Worm (Caenorhabditis elegans) whole organism, young adult: ENCODE measurements around the gene F49E10.2.

Experiments used
- K12H6.12 ChIP-seq: fragments of 200-800 bp; sonication (Bioruptor generic); optimal IDR thresholded peaks from 2 replicates; lab custom pipeline; 2018; ENCODE audit warnings: mild to moderate bottlenecking, missing genetic modification characterization, missing compliant biosample characterization
- T26A5.8 ChIP-seq: sonication (generic microtip); optimal IDR thresholded peaks from 2 replicates; lab custom pipeline; 2016; ENCODE audit warnings: missing genetic modification characterization, missing compliant biosample characterization
- Y56A3A.18 ChIP-seq: fragments of 200-800 bp; sonication (Bioruptor generic); IDR thresholded peaks from 2 replicates; pipeline ENCODE4 v1.3.6; 2022; ENCODE audit warnings: missing genetic modification reagents, missing genetic modification characterization, missing compliant biosample characterization
- ama-1 ChIP-seq, 3 experiments: fragments of 150-350 bp in 1 of 3; sonication (generic microtip) in 2 of 3; optimal IDR thresholded peaks; 2 replicates each; lab custom pipeline; 2014 to 2018; ENCODE audit warnings: missing biosample characterization in 2 of 3, missing genetic modification characterization in 2 of 3, missing genetic modification reagents in 2 of 3
- ceh-100 ChIP-seq: fragments of 200-800 bp; sonication (Bioruptor generic); IDR thresholded peaks from 2 replicates; pipeline ENCODE4 v1.3.6; 2022; ENCODE audit warnings: missing genetic modification reagents, missing genetic modification characterization, missing compliant biosample characterization
- dpl-1 ChIP-seq: fragments of 150-350 bp; optimal IDR thresholded peaks from 2 replicates; lab custom pipeline; 2014; ENCODE audit warnings: missing biosample characterization, missing genetic modification reagents, missing genetic modification characterization
- gei-17 ChIP-seq: fragments of 200-800 bp; sonication (Bioruptor generic); optimal IDR thresholded peaks from 2 replicates; lab custom pipeline; 2018; ENCODE audit warnings: mild to moderate bottlenecking, missing genetic modification characterization, missing compliant biosample characterization
- hlh-12 ChIP-seq: sonication (generic microtip); optimal IDR thresholded peaks from 2 replicates; lab custom pipeline; 2016; ENCODE audit warnings: missing genetic modification characterization, missing compliant biosample characterization
- nfya-1 ChIP-seq: sonication (generic microtip); optimal IDR thresholded peaks from 2 replicates; lab custom pipeline; 2017; ENCODE audit warnings: antibody characterized with exemption, missing compliant biosample characterization, missing genetic modification characterization, borderline replicate concordance; ENCODE audit not compliant: insufficient read depth
- nhr-90 ChIP-seq: sonication (generic microtip); optimal IDR thresholded peaks from 2 replicates; lab custom pipeline; 2016; ENCODE audit warnings: missing genotype, mild to moderate bottlenecking, missing genetic modification characterization, missing compliant biosample characterization
- snpc-4 ChIP-seq, 5 experiments: fragments of 150-350 bp in 1 of 5; sonication (generic microtip) in 4 of 5; optimal IDR thresholded peaks; 2 replicates each; lab custom pipeline; 2014 to 2018; ENCODE audit warnings: missing genetic modification characterization in 5 of 5, missing biosample characterization in 3 of 5, antibody characterized with exemption in 2 of 5, mild to moderate bottlenecking in 2 of 5, missing compliant biosample characterization in 2 of 5, missing genotype in 2 of 5, moderate library complexity in 2 of 5, missing genetic modification reagents in 1 of 5
- ztf-26 ChIP-seq: sonication (generic microtip); optimal IDR thresholded peaks from 2 replicates; lab custom pipeline; 2017; ENCODE audit warnings: missing genetic modification characterization, missing compliant biosample characterization

ce11 chrX:5868030-5868429, 22.1 kb upstream of the F49E10.2 start:
- TF ChIP-seq K12H6.12 (tag; lab: Kevin White, UChicago) (no peak), dpl-1 (GFP tag; lab: Kevin White, UChicago) (no peak), snpc-4 (GFP tag; optimal IDR thresholded peaks at IDR 0.05; lab: Kevin White, UChicago) (no peak), snpc-4 (tag; optimal IDR thresholded peaks at IDR 0.05; lab: Kevin White, UChicago) (no peak), gei-17 (GFP tag; lab: Kevin White, UChicago) (no peak), ama-1 (optimal IDR thresholded peaks at IDR 0.05; lab: Kevin White, UChicago) (no peak), ama-1 (GFP tag; optimal IDR thresholded peaks at IDR 0.05; lab: Kevin White, UChicago) (no peak), Y56A3A.18 (no peak), T26A5.8 (tag; lab: Kevin White, UChicago) (no peak), nhr-90 (no peak), ceh-100 (GFP tag; lab: Robert Waterston, UW) (no peak), nfya-1 (tag; lab: Kevin White, UChicago) (no peak), ztf-26 (no peak), hlh-12 (tag; lab: Kevin White, UChicago) (no peak)
